Fruit fly (Drosophila melanogaster) whole organism, embryonic: ENCODE data around the gene Arr1.

ENCODE experiments used
- Asciz ChIP-seq: fragments of 200-800 bp; sonication (Bioruptor generic); optimal IDR thresholded peaks from 2 replicates; lab custom pipeline; 2017; ENCODE audit warnings: missing biosample characterization, mild to moderate bottlenecking, missing genetic modification characterization, missing genetic modification reagents
- BtbVII ChIP-seq: fragments of 200-800 bp; sonication (Bioruptor generic); optimal IDR thresholded peaks from 3 replicates; lab custom pipeline; 2017; ENCODE audit warnings: missing biosample characterization, mild to moderate bottlenecking, missing genetic modification characterization
- Bteb2 ChIP-seq: fragments of 200-800 bp; sonication (Bioruptor generic); optimal IDR thresholded peaks from 2 replicates; lab custom pipeline; 2016; ENCODE audit warnings: missing biosample characterization, missing genetic modification characterization
- CG11398 ChIP-seq: fragments of 200-800 bp; sonication (Bioruptor generic); optimal IDR thresholded peaks from 2 replicates; lab custom pipeline; 2016; ENCODE audit warnings: missing biosample characterization, missing genetic modification characterization
- CG17359 ChIP-seq: fragments of 200-800 bp; sonication (Bioruptor generic); optimal IDR thresholded peaks from 3 replicates; lab custom pipeline; 2018; ENCODE audit warnings: missing biosample characterization, mild to moderate bottlenecking, missing genetic modification characterization, moderate library complexity
- CG17568 ChIP-seq: fragments of 200-800 bp; sonication (Bioruptor generic); optimal IDR thresholded peaks from 2 replicates; lab custom pipeline; 2018; ENCODE audit warnings: missing biosample characterization, mild to moderate bottlenecking, missing genetic modification characterization, moderate library complexity
- CG17912 ChIP-seq: fragments of 200-800 bp; sonication (Bioruptor generic); optimal IDR thresholded peaks from 2 replicates; lab custom pipeline; 2018; ENCODE audit warnings: missing biosample characterization, mild to moderate bottlenecking, missing genetic modification characterization
- CG18262 ChIP-seq: fragments of 200-800 bp; optimal IDR thresholded peaks from 3 replicates; lab custom pipeline; 2019; ENCODE audit warnings: missing biosample characterization, mild to moderate bottlenecking, missing genetic modification characterization, moderate library complexity
- CG30020 ChIP-seq: fragments of 200-800 bp; optimal IDR thresholded peaks from 2 replicates; lab custom pipeline; 2019; ENCODE audit warnings: missing biosample characterization, mild to moderate bottlenecking, missing genetic modification characterization, moderate library complexity
- CG31224 ChIP-seq: fragments of 200-800 bp; sonication (Bioruptor generic); IDR thresholded peaks from 2 replicates; pipeline ENCODE4 v1.3.6; 2022; ENCODE audit warnings: missing biosample characterization, missing genetic modification characterization
- CG32532 ChIP-seq: fragments of 200-800 bp; sonication (Bioruptor generic); IDR thresholded peaks from 2 replicates; pipeline ENCODE4 v1.3.6; 2022; ENCODE audit warnings: missing biosample characterization, missing genetic modification characterization
- CG3847 ChIP-seq: fragments of 200-800 bp; sonication (Bioruptor generic); IDR thresholded peaks from 2 replicates; pipeline ENCODE4 v1.3.6; 2022; ENCODE audit warnings: missing biosample characterization, missing genetic modification characterization
- CG5180 ChIP-seq: fragments of 200-800 bp; sonication (Bioruptor generic); optimal IDR thresholded peaks from 3 replicates; lab custom pipeline; 2017; ENCODE audit warnings: missing biosample characterization, missing genetic modification characterization, mild to moderate bottlenecking, moderate library complexity, missing genetic modification reagents
- CG7357 ChIP-seq: fragments of 200-800 bp; sonication (Bioruptor generic); IDR thresholded peaks from 3 replicates; pipeline ENCODE4 v1.3.6; 2022; ENCODE audit warnings: missing biosample characterization, missing genetic modification characterization
- D19B ChIP-seq: fragments of 200-800 bp; sonication (Bioruptor generic); optimal IDR thresholded peaks from 2 replicates; lab custom pipeline; 2017; ENCODE audit warnings: missing biosample characterization, mild to moderate bottlenecking, missing genetic modification characterization
- Fer2 ChIP-seq: fragments of 200-800 bp; sonication (Bioruptor generic); optimal IDR thresholded peaks from 2 replicates; lab custom pipeline; 2018; ENCODE audit warnings: missing biosample characterization, mild to moderate bottlenecking, missing genetic modification characterization, moderate library complexity
- Hr78 ChIP-seq, 2 experiments: fragments of 200-800 bp in 1 of 2; fragments of >200 bp in 1 of 2; sonication (Bioruptor generic) in 1 of 2; optimal IDR thresholded peaks; 2 replicates each; lab custom pipeline; 2017 to 2019; ENCODE audit warnings: missing biosample characterization in 2 of 2, missing genetic modification characterization in 2 of 2, mild to moderate bottlenecking in 1 of 2, moderate library complexity in 1 of 2
- Lhr ChIP-seq: fragments of 200-800 bp; sonication (Bioruptor generic); optimal IDR thresholded peaks from 3 replicates; lab custom pipeline; 2017; ENCODE audit warnings: mild to moderate bottlenecking, missing biosample characterization, missing genetic modification reagents, missing genetic modification characterization
- MESR4 ChIP-seq: fragments of 200-800 bp; sonication (Bioruptor generic); optimal IDR thresholded peaks from 2 replicates; lab custom pipeline; 2018; ENCODE audit warnings: missing biosample characterization, mild to moderate bottlenecking, missing genetic modification characterization, moderate library complexity
- MTF-1 ChIP-seq: fragments of 200-800 bp; sonication (Bioruptor generic); optimal IDR thresholded peaks from 2 replicates; lab custom pipeline; 2018; ENCODE audit warnings: missing biosample characterization, mild to moderate bottlenecking, missing genetic modification characterization, borderline replicate concordance
- Neu2 ChIP-seq: fragments of 200-800 bp; sonication (Bioruptor generic); optimal IDR thresholded peaks from 3 replicates; lab custom pipeline; 2016; ENCODE audit warnings: missing biosample characterization, missing genetic modification characterization, borderline replicate concordance
- Oli ChIP-seq: fragments of 200-800 bp; sonication (Bioruptor generic); optimal IDR thresholded peaks from 2 replicates; lab custom pipeline; 2018; ENCODE audit warnings: missing biosample characterization, mild to moderate bottlenecking, missing genetic modification characterization, moderate library complexity
- Pdp1 ChIP-seq, 2 experiments: fragments of 200-800 bp; sonication (Bioruptor generic); optimal IDR thresholded peaks; 3 replicates each; lab custom pipeline; 2016; ENCODE audit warnings: missing biosample characterization in 2 of 2, missing genetic modification characterization in 2 of 2, mild to moderate bottlenecking in 1 of 2, moderate library complexity in 1 of 2
- Rx ChIP-seq: fragments of 200-800 bp; sonication (Bioruptor generic); IDR thresholded peaks from 2 replicates; pipeline ENCODE4 v1.3.6; 2022; ENCODE audit warnings: missing biosample characterization, missing genetic modification characterization
- Sin3A ChIP-seq: fragments of >200 bp; optimal IDR thresholded peaks from 2 replicates; lab custom pipeline; 2018
- Tbp ChIP-seq: fragments of >200 bp; optimal IDR thresholded peaks from 2 replicates; lab custom pipeline; 2018; ENCODE audit warnings: missing biosample characterization, missing genetic modification characterization
- Trl ChIP-seq, 3 experiments: fragments of >200 bp in 2 of 3; fragments of 200-800 bp in 1 of 3; sonication (Bioruptor generic) in 1 of 3; optimal IDR thresholded peaks; 2 replicates in 1 of 3; 3 replicates in 2 of 3; lab custom pipeline; 2016 to 2017; ENCODE audit warnings: missing biosample characterization in 1 of 3, missing genetic modification characterization in 1 of 3
- ash1 ChIP-seq: fragments of 200-800 bp; sonication (Bioruptor generic); optimal IDR thresholded peaks from 2 replicates; lab custom pipeline; 2018; ENCODE audit warnings: missing biosample characterization, mild to moderate bottlenecking, missing genetic modification characterization
- az2 ChIP-seq: fragments of 200-800 bp; sonication (Bioruptor generic); optimal IDR thresholded peaks from 3 replicates; lab custom pipeline; 2016; ENCODE audit warnings: missing biosample characterization, missing genetic modification characterization
- bcd ChIP-seq: fragments of 200-800 bp; sonication (Bioruptor generic); optimal IDR thresholded peaks from 2 replicates; lab custom pipeline; 2017; ENCODE audit warnings: missing biosample characterization, mild to moderate bottlenecking, missing genetic modification characterization
- cas ChIP-seq: fragments of 200-800 bp; sonication (Bioruptor generic); IDR thresholded peaks from 2 replicates; pipeline ENCODE4 v1.3.6; 2022; ENCODE audit warnings: missing biosample characterization, missing genetic modification characterization
- cg ChIP-seq: fragments of 200-800 bp; sonication (Bioruptor generic); optimal IDR thresholded peaks from 3 replicates; lab custom pipeline; 2019; ENCODE audit warnings: missing biosample characterization, mild to moderate bottlenecking, missing genetic modification characterization, moderate library complexity
- crp ChIP-seq, 2 experiments: fragments of 200-800 bp; sonication (Bioruptor generic); optimal IDR thresholded peaks; 2 replicates in 1 of 2; 3 replicates in 1 of 2; lab custom pipeline; 2017; ENCODE audit warnings: missing biosample characterization in 2 of 2, missing genetic modification characterization in 2 of 2, mild to moderate bottlenecking in 1 of 2, moderate library complexity in 1 of 2
- fd96Cb ChIP-seq: fragments of 200-800 bp; sonication (Bioruptor generic); optimal IDR thresholded peaks from 2 replicates; lab custom pipeline; 2018; ENCODE audit warnings: missing biosample characterization, mild to moderate bottlenecking, missing genetic modification characterization, moderate library complexity
- grn ChIP-seq: fragments of 200-800 bp; sonication (Bioruptor generic); optimal IDR thresholded peaks from 3 replicates; lab custom pipeline; 2017; ENCODE audit warnings: missing biosample characterization, missing genetic modification characterization
- her ChIP-seq: fragments of 200-800 bp; sonication (Bioruptor generic); optimal IDR thresholded peaks from 2 replicates; lab custom pipeline; 2016; ENCODE audit warnings: missing biosample characterization, missing genetic modification characterization
- jigr1 ChIP-seq: fragments of 200-800 bp; sonication (Bioruptor generic); IDR thresholded peaks from 3 replicates; pipeline ENCODE4 v1.3.6; 2022; ENCODE audit warnings: missing biosample characterization, missing genetic modification characterization
- nau ChIP-seq: fragments of 200-800 bp; sonication (Bioruptor generic); optimal IDR thresholded peaks from 3 replicates; lab custom pipeline; 2017; ENCODE audit warnings: missing biosample characterization, mild to moderate bottlenecking, missing genetic modification characterization, missing genetic modification reagents
- sd ChIP-seq: fragments of 200-800 bp; sonication (Bioruptor generic); optimal IDR thresholded peaks from 3 replicates; lab custom pipeline; 2018; ENCODE audit warnings: missing biosample characterization, mild to moderate bottlenecking, missing genetic modification characterization, moderate library complexity
- sim ChIP-seq: fragments of 200-800 bp; sonication (Bioruptor generic); IDR thresholded peaks from 2 replicates; pipeline ENCODE4 v1.3.6; 2022; ENCODE audit warnings: missing biosample characterization, missing genetic modification characterization
- twi ChIP-seq: fragments of 200-800 bp; optimal IDR thresholded peaks from 2 replicates; lab custom pipeline; 2019; ENCODE audit warnings: missing biosample characterization, mild to moderate bottlenecking, missing genetic modification characterization, moderate library complexity
- zfh1 ChIP-seq: fragments of 200-800 bp; sonication (Bioruptor generic); IDR thresholded peaks from 3 replicates; pipeline ENCODE4 v1.3.6; 2022; ENCODE audit warnings: missing biosample characterization, missing genetic modification characterization

Gene Arr1

DNA sequence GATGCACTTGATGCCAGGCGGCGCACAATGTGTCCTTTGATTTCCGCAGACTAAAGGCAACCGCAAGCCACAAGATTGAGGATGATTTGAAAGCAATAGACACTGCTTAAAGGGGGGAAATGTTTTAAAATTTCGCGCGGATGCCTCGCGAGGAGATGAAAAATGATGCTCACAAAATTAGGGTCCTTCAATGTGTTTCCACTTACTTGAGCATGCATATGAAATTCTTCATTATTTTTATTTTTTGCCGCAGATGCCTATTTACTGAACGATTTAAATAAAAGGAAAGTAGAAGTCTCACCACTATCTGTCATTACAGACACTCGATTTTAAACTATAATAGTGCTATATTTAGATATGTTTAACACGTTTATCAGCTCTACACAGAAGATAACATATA lies 18.2 kb downstream of the Arr1 start, which contains the start of gene Slc25A46b:
Slc25A46b (plus strand) TSS at position 301 of the 400 bp plus-strand sequence.
- no peak for TF ChIP-seq nau
- no peak for TF ChIP-seq Sin3A (lab: Kevin White, UChicago)
- TF ChIP-seq Pdp1 (GFP tag; optimal IDR thresholded peaks at IDR 0.05; lab: Kevin White, UChicago) = no peak
- no peak for TF ChIP-seq bcd (GFP tag; lab: Kevin White, UChicago)
- TF ChIP-seq Bteb2 = no peak
- TF ChIP-seq cas = no peak
- no peak for TF ChIP-seq Trl (optimal IDR thresholded peaks at IDR 0.05; lab: Kevin White, UChicago)
- TF ChIP-seq Trl (GFP tag; optimal IDR thresholded peaks at IDR 0.05; lab: Kevin White, UChicago) = no peak
- no peak for TF ChIP-seq Lhr (GFP tag; lab: Kevin White, UChicago)
- TF ChIP-seq CG7357 (GFP tag; lab: Robert Waterston, UW) = no peak

DNA sequence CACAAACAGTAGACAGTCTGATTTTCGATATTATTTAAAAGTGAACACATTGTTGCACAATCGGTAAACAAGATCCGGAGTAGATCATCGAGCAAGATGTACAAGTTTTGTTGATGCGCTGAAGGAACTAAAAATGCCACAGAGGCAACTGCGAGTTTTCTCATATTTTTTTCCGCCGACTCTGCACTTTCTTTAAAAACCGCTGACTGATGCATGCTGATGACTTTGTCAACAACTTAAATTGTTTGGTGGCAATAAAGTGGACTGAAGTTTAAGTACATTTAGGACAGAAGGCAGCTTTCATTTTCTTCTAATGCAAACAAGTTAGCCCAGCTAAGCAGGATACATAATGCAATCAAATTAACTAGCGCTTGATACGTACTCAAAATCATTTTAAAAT lies 34.4 kb downstream of the Arr1 start:
- TF ChIP-seq grn (no peak), CG17568 (GFP tag; lab: Kevin White, UChicago) (no peak), CG32532 (GFP tag; lab: Robert Waterston, UW) (no peak), fd96Cb (tag; lab: Kevin White, UChicago) (no peak), Neu2 (GFP tag; lab: Kevin White, UChicago) (no peak), her (GFP tag; lab: Kevin White, UChicago) (no peak), twi (tag; lab: Kevin White, UChicago) (no peak), Oli (tag; lab: Kevin White, UChicago) (no peak), zfh1 (no peak), MESR4 (GFP tag; lab: Kevin White, UChicago) (no peak), sim (GFP tag; lab: Robert Waterston, UW) (no peak), Rx (no peak), CG30020 (no peak), CG3847 (GFP tag; lab: Robert Waterston, UW) (no peak), CG17359 (no peak)

DNA sequence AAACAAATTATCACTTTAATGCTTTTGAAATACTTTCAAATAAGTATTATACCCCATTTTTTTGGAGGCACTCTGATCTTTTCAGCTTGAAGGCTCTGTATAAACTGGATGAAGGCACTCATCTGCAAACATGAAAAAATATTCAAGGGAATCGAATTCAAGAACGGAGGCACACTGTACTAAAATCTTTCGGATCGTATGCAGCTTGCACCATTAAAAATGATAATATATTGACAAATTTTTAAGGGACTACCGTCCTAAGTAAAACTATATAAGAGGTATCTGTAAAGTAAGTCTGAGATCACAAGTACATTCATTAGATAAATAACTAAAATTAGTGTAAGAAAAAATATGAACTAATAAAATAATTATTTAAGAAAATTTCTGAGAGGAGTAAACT lies 35.0 kb downstream of the Arr1 start, which contains the start of gene CG44476:
CG44476 (minus strand) TSS at position 101 of the 400 bp plus-strand sequence.
- TF ChIP-seq MTF-1 (GFP tag; lab: Kevin White, UChicago) = no peak
- no peak for TF ChIP-seq Hr78 (GFP tag; optimal IDR thresholded peaks at IDR 0.05; lab: Kevin White, UChicago)
- no peak for TF ChIP-seq crp (GFP tag; optimal IDR thresholded peaks at IDR 0.05; lab: Kevin White, UChicago)
- TF ChIP-seq CG5180 (GFP tag; lab: Kevin White, UChicago) = no peak
- TF ChIP-seq CG31224 (GFP tag; lab: Robert Waterston, UW) = no peak
- TF ChIP-seq ash1 = no peak
- no peak for TF ChIP-seq az2 (GFP tag; lab: Kevin White, UChicago)
- no peak for TF ChIP-seq D19B
- TF ChIP-seq BtbVII (GFP tag; lab: Kevin White, UChicago) = no peak
- TF ChIP-seq Fer2 (tag; lab: Kevin White, UChicago) = no peak
- no peak for TF ChIP-seq CG18262 (tag; lab: Kevin White, UChicago)
- no peak for TF ChIP-seq Tbp (GFP tag; lab: Kevin White, UChicago)
- TF ChIP-seq cg (GFP tag; lab: Kevin White, UChicago) = no peak
- TF ChIP-seq CG11398 (GFP tag; lab: Kevin White, UChicago) = no peak
- no peak for TF ChIP-seq CG17912 (GFP tag; lab: Kevin White, UChicago)
- no peak for TF ChIP-seq sd
- TF ChIP-seq jigr1 = no peak
- no peak for TF ChIP-seq Asciz (GFP tag; lab: Kevin White, UChicago)
